Worm (Caenorhabditis elegans) whole organism, early embryonic: ENCODE results near the gene F35H8.2.

Experiments
- B0310.2 ChIP-seq: sonication (generic microtip); optimal IDR thresholded peaks from 2 replicates; lab custom pipeline; 2016; ENCODE audit warnings: mild to moderate bottlenecking, missing genetic modification characterization, missing compliant biosample characterization
- F13C5.2 ChIP-seq: sonication (generic microtip); optimal IDR thresholded peaks from 2 replicates; lab custom pipeline; 2017; ENCODE audit warnings: mild to moderate bottlenecking, missing genetic modification characterization, inconsistent platforms, missing compliant biosample characterization
- aly-1 ChIP-seq: sonication (generic microtip); optimal IDR thresholded peaks from 2 replicates; lab custom pipeline; 2016; ENCODE audit warnings: missing genetic modification characterization, missing compliant biosample characterization
- ama-1 ChIP-seq: fragments of 150-350 bp; optimal IDR thresholded peaks from 2 replicates; lab custom pipeline; 2014
- ceh-13 ChIP-seq: fragments of 200-800 bp; sonication (Bioruptor generic); optimal IDR thresholded peaks from 2 replicates; lab custom pipeline; 2018; ENCODE audit warnings: mild to moderate bottlenecking, missing genetic modification characterization, missing compliant biosample characterization
- ceh-36 ChIP-seq: sonication (generic microtip); optimal IDR thresholded peaks from 2 replicates; lab custom pipeline; 2016; ENCODE audit warnings: missing genetic modification characterization, inconsistent platforms, missing compliant biosample characterization
- ets-7 ChIP-seq: sonication (generic microtip); optimal IDR thresholded peaks from 2 replicates; lab custom pipeline; 2016; ENCODE audit warnings: missing genotype, missing genetic modification characterization, missing compliant biosample characterization
- flt-1 ChIP-seq: fragments of 200-800 bp; sonication (Bioruptor generic); IDR thresholded peaks from 2 replicates; pipeline ENCODE4 v1.3.6; 2022; ENCODE audit warnings: missing genetic modification characterization, missing compliant biosample characterization
- hmbx-1 ChIP-seq: sonication (generic microtip); optimal IDR thresholded peaks from 2 replicates; lab custom pipeline; 2016; ENCODE audit warnings: mild to moderate bottlenecking, missing genetic modification characterization, missing compliant biosample characterization
- hmg-4 ChIP-seq: fragments of 200-800 bp; sonication (Bioruptor generic); optimal IDR thresholded peaks from 2 replicates; lab custom pipeline; 2018; ENCODE audit warnings: mild to moderate bottlenecking, missing genetic modification characterization, missing compliant biosample characterization
- hnd-1 ChIP-seq: sonication (generic microtip); optimal IDR thresholded peaks from 2 replicates; lab custom pipeline; 2016; ENCODE audit warnings: missing genetic modification characterization, missing compliant biosample characterization
- pes-1 ChIP-seq: fragments of 200-800 bp; sonication (Bioruptor generic); IDR thresholded peaks from 2 replicates; pipeline ENCODE4 v1.3.6; 2022; ENCODE audit warnings: missing genetic modification reagents, missing genetic modification characterization, missing compliant biosample characterization
- scrt-1 ChIP-seq: fragments of 200-800 bp; sonication (Bioruptor generic); IDR thresholded peaks from 2 replicates; pipeline ENCODE4 v1.3.6; 2022; ENCODE audit warnings: missing genetic modification characterization, missing compliant biosample characterization
- sea-1 ChIP-seq: fragments of 200-800 bp; sonication (Bioruptor generic); conservative IDR thresholded peaks from 2 replicates; pipeline ENCODE4 v1.3.6; 2022; ENCODE audit warnings: missing genetic modification characterization, missing compliant biosample characterization
- tbx-11 ChIP-seq: fragments of 200-800 bp; sonication (Bioruptor generic); IDR thresholded peaks from 2 replicates; pipeline ENCODE4 v1.3.6; 2022; ENCODE audit warnings: missing genetic modification characterization, missing compliant biosample characterization
- tbx-37 ChIP-seq: fragments of 200-800 bp; sonication (Bioruptor generic); conservative IDR thresholded peaks from 2 replicates; pipeline ENCODE4 v1.3.6; 2022; ENCODE audit warnings: missing genetic modification reagents, missing genetic modification characterization, missing compliant biosample characterization
- tra-4 ChIP-seq: sonication (generic microtip); optimal IDR thresholded peaks from 2 replicates; lab custom pipeline; 2017; ENCODE audit warnings: missing genetic modification characterization, missing compliant biosample characterization

Gene F35H8.2

ce11 chrII:9600022-9600722, 44.9 kb downstream of the F35H8.2 start:
- TF ChIP-seq tbx-11 (GFP tag; lab: Robert Waterston, UW) (no peak), aly-1 (no peak), ceh-13 (GFP tag; lab: Kevin White, UChicago) (no peak), scrt-1 (no peak), tra-4 (tag; lab: Kevin White, UChicago) (no peak), hmg-4 (GFP tag; lab: Kevin White, UChicago) (no peak), sea-1 (GFP tag; lab: Robert Waterston, UW) (no peak), F13C5.2 (tag; lab: Kevin White, UChicago) (no peak)

ce11 chrII:9601069-9601468, 45.8 kb downstream of the F35H8.2 start:
- TF ChIP-seq pes-1 (GFP tag; lab: Robert Waterston, UW) (no peak), flt-1 (GFP tag; lab: Robert Waterston, UW) (no peak), tra-4 (tag; lab: Kevin White, UChicago) (no peak), tbx-37 (no peak), ceh-36 (no peak), F13C5.2 (tag; lab: Kevin White, UChicago) (no peak), ceh-13 (GFP tag; lab: Kevin White, UChicago) (no peak), hnd-1 (tag; lab: Kevin White, UChicago) (no peak), aly-1 (no peak), ets-7 (tag; lab: Kevin White, UChicago) (no peak), hmbx-1 (tag; lab: Kevin White, UChicago) (no peak), hmg-4 (GFP tag; lab: Kevin White, UChicago) (no peak), sea-1 (GFP tag; lab: Robert Waterston, UW) (no peak), scrt-1 (no peak), ama-1 (lab: Kevin White, UChicago) (no peak), B0310.2 (tag; lab: Kevin White, UChicago) (no peak), tbx-11 (GFP tag; lab: Robert Waterston, UW) (no peak)

ce11 chrII:9601679-9602078, 46.4 kb downstream of the F35H8.2 start:
- no peak for TF ChIP-seq scrt-1
- no peak for TF ChIP-seq F13C5.2 (tag; lab: Kevin White, UChicago)
- no peak for TF ChIP-seq sea-1 (GFP tag; lab: Robert Waterston, UW)
- no peak for TF ChIP-seq ets-7 (tag; lab: Kevin White, UChicago)
- no peak for TF ChIP-seq tbx-11 (GFP tag; lab: Robert Waterston, UW)
- TF ChIP-seq B0310.2 (tag; lab: Kevin White, UChicago), result no peak
- TF ChIP-seq pes-1 (GFP tag; lab: Robert Waterston, UW), result no peak
- TF ChIP-seq flt-1 (GFP tag; lab: Robert Waterston, UW), result no peak
- no peak for TF ChIP-seq ceh-36
- TF ChIP-seq hnd-1 (tag; lab: Kevin White, UChicago), result no peak
- no peak for TF ChIP-seq ama-1 (lab: Kevin White, UChicago)
- no peak for TF ChIP-seq ceh-13 (GFP tag; lab: Kevin White, UChicago)
- TF ChIP-seq hmbx-1 (tag; lab: Kevin White, UChicago), result no peak
- TF ChIP-seq tbx-37, result no peak
- TF ChIP-seq tra-4 (tag; lab: Kevin White, UChicago), result no peak
- no peak for TF ChIP-seq hmg-4 (GFP tag; lab: Kevin White, UChicago)
- TF ChIP-seq aly-1, result no peak

ce11 chrII:9602566-9602965, 47.3 kb downstream of the F35H8.2 start:
- TF ChIP-seq ets-7 (tag; lab: Kevin White, UChicago), result no peak
- no peak for TF ChIP-seq tra-4 (tag; lab: Kevin White, UChicago)
- TF ChIP-seq ceh-36, result no peak

ce11 chrII:9603419-9603818, 48.1 kb downstream of the F35H8.2 start:
- no peak for TF ChIP-seq hmbx-1 (tag; lab: Kevin White, UChicago)
- TF ChIP-seq hnd-1 (tag; lab: Kevin White, UChicago), result no peak
- TF ChIP-seq F13C5.2 (tag; lab: Kevin White, UChicago), result no peak
- no peak for TF ChIP-seq sea-1 (GFP tag; lab: Robert Waterston, UW)

- no peak for TF ChIP-seq flt-1 (GFP tag; lab: Robert Waterston, UW)
- TF ChIP-seq hmg-4 (GFP tag; lab: Kevin White, UChicago), result no peak
- TF ChIP-seq tra-4 (tag; lab: Kevin White, UChicago), result no peak
These were observed 48.8 kb downstream of the F35H8.2 start for ce11 chrII:9604063-9604462.

- TF ChIP-seq hmbx-1 (tag; lab: Kevin White, UChicago), result no peak
- no peak for TF ChIP-seq ets-7 (tag; lab: Kevin White, UChicago)
- TF ChIP-seq hmg-4 (GFP tag; lab: Kevin White, UChicago), result no peak
- no peak for TF ChIP-seq hnd-1 (tag; lab: Kevin White, UChicago)
- no peak for TF ChIP-seq ceh-36
- no peak for TF ChIP-seq B0310.2 (tag; lab: Kevin White, UChicago)
- no peak for TF ChIP-seq ama-1 (lab: Kevin White, UChicago)
- TF ChIP-seq pes-1 (GFP tag; lab: Robert Waterston, UW), result no peak
- no peak for TF ChIP-seq ceh-13 (GFP tag; lab: Kevin White, UChicago)
These were observed 49.4 kb downstream of the F35H8.2 start for ce11 chrII:9604685-9605084.

- TF ChIP-seq scrt-1, result no peak
- no peak for TF ChIP-seq ceh-13 (GFP tag; lab: Kevin White, UChicago)
- no peak for TF ChIP-seq tra-4 (tag; lab: Kevin White, UChicago)
These were observed 50.0 kb downstream of the F35H8.2 start, which contains the start of gene nhr-19 for ce11 chrII:9605336-9605735. TSS of gene nhr-19 (minus strand) at chrII:9605526.
